Worm (Caenorhabditis elegans) whole organism, L4 larva: ENCODE measurements around the gene ZK593.2.
A peak's percentile ranks its signal among the peaks of the same experiment; 100 is the strongest.

ENCODE experiments used
- Y48G9A.11 ChIP-seq: fragments of 200-800 bp; sonication (Bioruptor generic); IDR thresholded peaks from 2 replicates; pipeline ENCODE4 v1.3.6; 2022; ENCODE audit warnings: missing genetic modification reagents, missing genetic modification characterization, missing compliant biosample characterization
- ceh-28 ChIP-seq: fragments of 150-350 bp; optimal IDR thresholded peaks from 2 replicates; lab custom pipeline; 2014; ENCODE audit warnings: missing biosample characterization, missing genetic modification reagents, missing genetic modification characterization
- daf-16 ChIP-seq, 3 experiments: sonication (generic microtip); optimal IDR thresholded peaks; 2 replicates each; lab custom pipeline; 2016 to 2017; ENCODE audit warnings: missing genetic modification characterization in 3 of 3, missing genetic modification reagents in 3 of 3, mild to moderate bottlenecking in 2 of 3, missing compliant biosample characterization in 2 of 3, missing biosample characterization in 1 of 3, moderate library complexity in 1 of 3
- egl-27 ChIP-seq: sonication (generic microtip); optimal IDR thresholded peaks from 3 replicates; lab custom pipeline; 2017; ENCODE audit warnings: missing biosample characterization, missing genetic modification reagents, missing genetic modification characterization
- madf-5 ChIP-seq, 2 experiments: fragments of 200-800 bp; sonication (Bioruptor generic); IDR thresholded peaks; 2 replicates each; pipeline ENCODE4 v1.3.6; 2022; ENCODE audit warnings: missing compliant biosample characterization in 2 of 2, missing genetic modification characterization in 2 of 2
- mxl-3 ChIP-seq: fragments of 200-800 bp; sonication (Bioruptor generic); optimal IDR thresholded peaks from 2 replicates; lab custom pipeline; 2018; ENCODE audit warnings: mild to moderate bottlenecking, missing genetic modification characterization, missing compliant biosample characterization
- pqm-1 ChIP-seq: sonication (generic microtip); optimal IDR thresholded peaks from 2 replicates; lab custom pipeline; 2017; ENCODE audit warnings: missing biosample characterization, missing genetic modification characterization
- saeg-2 ChIP-seq: fragments of 200-800 bp; sonication (Bioruptor generic); IDR thresholded peaks from 2 replicates; pipeline ENCODE4 v1.3.6; 2022; ENCODE audit warnings: missing genetic modification reagents, missing genetic modification characterization, missing compliant biosample characterization
- snpc-4 ChIP-seq: fragments of 150-350 bp; optimal IDR thresholded peaks from 2 replicates; lab custom pipeline; 2014; ENCODE audit warnings: missing biosample characterization, missing genetic modification characterization
- zfp-2 ChIP-seq: sonication (generic microtip); optimal IDR thresholded peaks from 2 replicates; lab custom pipeline; 2016; ENCODE audit warnings: mild to moderate bottlenecking, missing genetic modification characterization, missing compliant biosample characterization
- zip-11 ChIP-seq: fragments of 200-800 bp; sonication (Bioruptor generic); IDR thresholded peaks from 2 replicates; pipeline ENCODE4 v1.3.6; 2022; ENCODE audit warnings: missing genetic modification characterization, missing compliant biosample characterization

DNA sequence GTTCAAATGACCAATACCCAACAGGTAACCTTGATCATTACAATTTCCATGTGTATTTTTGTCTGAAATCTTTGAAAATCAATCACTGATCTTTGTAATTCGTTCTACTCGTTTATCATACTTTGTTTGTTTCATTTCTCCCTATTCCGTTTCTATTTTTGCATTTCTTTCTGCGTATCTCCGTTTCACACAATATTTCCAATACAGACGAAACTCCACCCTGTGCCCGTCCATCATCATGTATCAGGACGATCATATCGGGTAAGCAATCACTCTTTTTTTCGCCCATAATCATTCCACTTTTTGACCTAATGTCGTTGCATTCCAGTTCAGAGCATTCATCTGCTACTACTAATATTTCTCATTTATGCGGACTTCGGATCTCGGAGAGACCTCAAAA lies 3.5 kb upstream of the ZK593.2 start, which contains the start of gene pyk-2:
- TF ChIP-seq ceh-28 (tag; lab: Kevin White, UChicago): no peak
- TF ChIP-seq snpc-4 (tag; lab: Kevin White, UChicago): no peak
- no peak for TF ChIP-seq daf-16 (GFP tag; optimal IDR thresholded peaks at IDR 0.05; lab: Kevin White, UChicago)
- peak; percentile 80 for TF ChIP-seq daf-16 (tag; optimal IDR thresholded peaks at IDR 0.05; lab: Kevin White, UChicago)
- TF ChIP-seq madf-5 (GFP tag; IDR thresholded peaks at IDR 0.05; lab: Robert Waterston, UW): no peak
- TF ChIP-seq zfp-2 (tag; lab: Kevin White, UChicago): no peak
- TF ChIP-seq zip-11 (GFP tag; lab: Robert Waterston, UW): no peak
- TF ChIP-seq egl-27 (tag; lab: Kevin White, UChicago): no peak
- no peak for TF ChIP-seq Y48G9A.11 (GFP tag; lab: Robert Waterston, UW)
- TF ChIP-seq saeg-2 (GFP tag; lab: Robert Waterston, UW): no peak
- TF ChIP-seq mxl-3 (GFP tag; lab: Kevin White, UChicago): no peak
- TF ChIP-seq pqm-1 (tag; lab: Kevin White, UChicago): peak; percentile 65
